Worm (Caenorhabditis elegans) whole organism, L3 larva: ENCODE results near the gene T12D8.9.

Experiments used
- ZK546.5 ChIP-seq: sonication (generic microtip); optimal IDR thresholded peaks from 2 replicates; lab custom pipeline; 2017; ENCODE audit warnings: missing biosample characterization, missing genetic modification characterization
- fkh-10 ChIP-seq: sonication (generic microtip); optimal IDR thresholded peaks from 2 replicates; lab custom pipeline; 2017; ENCODE audit warnings: missing biosample characterization, missing genetic modification reagents, missing genetic modification characterization
- jun-1 ChIP-seq: fragments of 150-350 bp; optimal IDR thresholded peaks from 2 replicates; lab custom pipeline; 2014; ENCODE audit warnings: missing biosample characterization, missing genetic modification reagents, missing genetic modification characterization
- lin-15B ChIP-seq: fragments of 150-350 bp; optimal IDR thresholded peaks from 2 replicates; lab custom pipeline; 2014; ENCODE audit warnings: missing biosample characterization, missing genetic modification characterization
- nhr-237 ChIP-seq: fragments of 150-350 bp; optimal IDR thresholded peaks from 2 replicates; lab custom pipeline; 2014; ENCODE audit warnings: missing biosample characterization, missing genetic modification characterization
- nhr-28 ChIP-seq: fragments of 150-350 bp; optimal IDR thresholded peaks from 2 replicates; lab custom pipeline; 2014; ENCODE audit warnings: missing biosample characterization, missing genetic modification characterization
- nhr-76 ChIP-seq: fragments of 150-350 bp; sonication (generic microtip); optimal IDR thresholded peaks from 5 replicates; lab custom pipeline; 2014; ENCODE audit warnings: missing biosample characterization, missing genetic modification characterization
- pqm-1 ChIP-seq: fragments of 150-350 bp; optimal IDR thresholded peaks from 2 replicates; lab custom pipeline; 2017; ENCODE audit warnings: missing biosample characterization, missing genetic modification characterization, inconsistent platforms
- skn-1 ChIP-seq: fragments of 150-350 bp; optimal IDR thresholded peaks from 2 replicates; lab custom pipeline; 2014; ENCODE audit warnings: missing biosample characterization, missing genetic modification characterization
- zag-1 ChIP-seq: fragments of 150-350 bp; optimal IDR thresholded peaks from 2 replicates; lab custom pipeline; 2014; ENCODE audit warnings: missing biosample characterization, missing genetic modification characterization

- TF ChIP-seq fkh-10 (GFP tag; lab: Kevin White, UChicago) (no peak), nhr-237 (tag; lab: Kevin White, UChicago) (no peak), nhr-28 (tag; lab: Kevin White, UChicago) (no peak), pqm-1 (no peak), nhr-76 (tag; lab: Kevin White, UChicago) (no peak), lin-15B (tag; lab: Kevin White, UChicago) (no peak), ZK546.5 (no peak), jun-1 (tag; lab: Kevin White, UChicago) (no peak), zag-1 (tag; lab: Kevin White, UChicago) (no peak), skn-1 (no peak)
Measured at ce11 chrIII:13640003-13640499, 23.1 kb downstream of the T12D8.9 start.
